Fruit fly (Drosophila melanogaster): ENCODE results near the gene CG4896.

CG4896 gene

DNA sequence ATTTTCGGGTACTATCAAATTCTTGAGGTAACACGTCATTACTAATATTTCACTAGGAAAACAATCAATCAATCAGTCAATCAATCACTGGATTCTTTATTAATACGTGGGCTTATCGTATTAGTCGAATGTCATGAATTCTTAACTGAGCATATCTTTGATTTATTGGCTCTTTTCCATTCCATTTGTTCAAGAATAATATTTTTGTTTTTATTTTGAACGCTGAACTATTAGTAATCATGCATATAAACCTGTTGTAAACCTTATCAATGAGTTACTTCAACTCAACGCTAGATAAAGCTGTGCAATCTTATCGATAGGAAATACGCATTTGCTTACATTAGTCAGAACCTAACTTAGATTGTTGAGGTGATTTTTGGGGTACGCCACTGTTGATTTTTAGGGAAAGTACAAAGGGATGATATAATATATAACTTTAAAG, 23.9 kb downstream of the CG4896 start:
- no peak for TF ChIP-seq CG17801 (GFP tag; optimal IDR thresholded peaks at IDR 0.05; ENCODE audit: partially characterized antibody)

DNA sequence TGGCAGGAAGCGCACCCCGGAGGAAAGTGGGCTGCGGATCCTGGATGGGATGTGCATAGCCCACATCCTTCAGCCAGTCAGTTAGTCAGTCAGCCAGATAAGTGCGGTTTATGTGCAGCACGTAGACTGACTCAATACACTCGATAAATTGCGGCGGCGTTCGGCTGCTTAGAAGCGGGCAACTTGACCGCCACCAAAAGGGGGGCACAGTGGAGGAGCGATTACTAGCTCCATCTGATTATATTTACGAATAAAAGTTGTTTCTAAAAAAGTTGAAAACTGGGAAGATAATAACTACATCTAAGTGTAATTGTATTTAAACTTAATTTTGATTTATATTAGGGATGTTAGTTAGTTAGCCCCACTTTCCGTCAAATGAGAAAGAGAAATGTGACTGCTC, 25.0 kb downstream of the CG4896 start:
- no peak for TF ChIP-seq CG17801 (GFP tag; optimal IDR thresholded peaks at IDR 0.05; ENCODE audit: partially characterized antibody)

DNA sequence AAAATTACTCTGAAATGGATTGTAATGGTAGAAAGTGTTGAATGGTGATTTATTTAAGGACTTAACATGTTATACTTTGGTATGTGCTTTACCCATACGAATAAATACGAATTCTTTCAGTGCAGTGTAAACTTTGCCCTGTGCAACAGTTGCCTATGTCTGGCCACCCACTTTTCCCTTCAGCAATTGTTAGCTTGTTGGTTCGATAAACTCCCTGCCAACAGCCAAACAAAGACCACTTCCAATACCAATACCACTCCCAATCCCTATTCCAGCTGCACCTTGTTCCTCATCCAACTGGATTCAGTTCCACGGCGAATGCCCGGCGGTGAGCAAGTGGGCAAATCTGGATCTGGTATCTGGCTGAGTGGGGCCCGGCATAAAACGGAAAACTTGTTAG, 26.4 kb downstream of the CG4896 start, which contains the start of gene CG14342:
Gene CG14342, plus strand, starts transcription at position 301 of the 400 bp plus-strand sequence.
- TF ChIP-seq CG17801 (GFP tag; optimal IDR thresholded peaks at IDR 0.05; ENCODE audit: partially characterized antibody) = no peak

DNA sequence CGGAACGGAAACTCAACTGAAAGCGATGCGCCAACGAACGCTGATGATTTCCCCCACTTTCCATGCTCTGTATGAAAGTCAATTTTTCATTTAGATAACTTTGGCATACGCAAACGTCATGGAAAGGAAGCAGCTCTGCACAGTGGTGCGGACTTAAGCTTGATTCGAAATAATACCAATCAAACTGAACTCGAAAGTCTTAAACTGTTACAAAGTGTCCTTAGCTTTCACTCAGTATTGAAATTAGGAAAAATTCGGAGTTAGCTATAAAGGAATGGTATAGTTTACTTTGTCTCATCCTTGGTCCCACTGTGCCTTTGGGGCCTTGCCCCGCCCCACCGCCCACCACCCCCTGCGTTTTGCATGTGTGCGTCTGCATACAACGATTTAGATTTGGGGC, 29.9 kb downstream of the CG4896 start:
- TF ChIP-seq CG17801 (GFP tag; optimal IDR thresholded peaks at IDR 0.05; ENCODE audit: partially characterized antibody) = no peak

DNA sequence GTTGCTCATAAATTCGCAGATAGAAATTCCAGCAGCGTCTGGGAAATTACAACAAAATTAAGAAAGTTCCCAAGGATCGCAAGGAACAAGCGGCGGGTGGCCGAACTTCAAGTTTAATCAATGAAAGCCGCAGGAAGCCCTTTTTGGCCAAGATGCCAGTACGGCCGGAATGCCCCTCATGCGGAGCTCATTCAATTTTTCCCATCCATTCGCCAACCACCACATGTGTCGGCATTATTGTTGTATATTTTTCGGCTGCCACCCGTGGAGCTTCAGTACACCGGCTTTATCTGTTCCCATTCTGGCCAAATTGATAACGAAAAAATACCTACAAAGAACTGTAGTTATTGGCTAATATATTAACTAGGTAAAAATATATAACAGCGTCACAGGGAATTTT, 34.0 kb downstream of the CG4896 start:
- no peak for TF ChIP-seq CG17801 (GFP tag; optimal IDR thresholded peaks at IDR 0.05; ENCODE audit: partially characterized antibody)

DNA sequence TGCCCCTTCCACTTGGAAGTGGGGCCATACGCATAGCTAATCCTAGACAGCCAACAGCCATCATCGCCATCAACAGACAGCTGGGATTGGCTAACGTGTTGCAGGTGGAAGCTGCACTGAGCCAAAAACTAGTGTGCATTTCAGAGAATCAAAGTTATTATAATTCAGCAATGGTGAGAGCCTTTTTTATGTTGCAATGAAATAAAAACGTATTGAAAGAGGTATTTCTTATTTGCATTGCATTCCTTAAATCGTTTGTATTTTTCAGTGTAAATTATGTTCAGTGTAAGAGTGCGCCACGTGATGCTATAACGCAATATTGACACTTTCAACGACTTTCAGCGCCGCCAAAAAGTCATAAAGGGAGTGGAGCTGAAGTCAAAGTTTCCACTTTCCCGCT, 36.1 kb downstream of the CG4896 start:
- no peak for TF ChIP-seq CG17801 (GFP tag; optimal IDR thresholded peaks at IDR 0.05; ENCODE audit: partially characterized antibody)

DNA sequence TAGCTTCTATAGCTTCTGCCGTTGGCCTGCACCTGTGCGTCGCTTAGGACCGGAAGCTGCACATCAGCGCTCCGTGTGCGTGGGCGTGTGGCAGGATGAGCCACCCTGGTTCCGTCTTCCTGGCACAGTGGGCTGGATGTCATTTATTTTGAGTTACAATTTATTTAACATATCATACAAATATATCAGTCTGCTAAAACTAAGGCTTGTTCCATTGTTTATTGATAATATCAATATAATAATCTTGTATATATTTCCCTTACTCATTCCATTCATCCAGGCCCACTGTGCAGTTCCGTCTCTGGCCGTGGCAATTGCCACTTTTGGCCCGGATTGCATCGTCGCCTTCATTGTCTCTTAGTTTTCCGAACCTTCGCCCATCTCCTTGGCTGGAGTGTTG, 37.0 kb downstream of the CG4896 start:
- no peak for TF ChIP-seq CG17801 (GFP tag; optimal IDR thresholded peaks at IDR 0.05; ENCODE audit: partially characterized antibody)

DNA sequence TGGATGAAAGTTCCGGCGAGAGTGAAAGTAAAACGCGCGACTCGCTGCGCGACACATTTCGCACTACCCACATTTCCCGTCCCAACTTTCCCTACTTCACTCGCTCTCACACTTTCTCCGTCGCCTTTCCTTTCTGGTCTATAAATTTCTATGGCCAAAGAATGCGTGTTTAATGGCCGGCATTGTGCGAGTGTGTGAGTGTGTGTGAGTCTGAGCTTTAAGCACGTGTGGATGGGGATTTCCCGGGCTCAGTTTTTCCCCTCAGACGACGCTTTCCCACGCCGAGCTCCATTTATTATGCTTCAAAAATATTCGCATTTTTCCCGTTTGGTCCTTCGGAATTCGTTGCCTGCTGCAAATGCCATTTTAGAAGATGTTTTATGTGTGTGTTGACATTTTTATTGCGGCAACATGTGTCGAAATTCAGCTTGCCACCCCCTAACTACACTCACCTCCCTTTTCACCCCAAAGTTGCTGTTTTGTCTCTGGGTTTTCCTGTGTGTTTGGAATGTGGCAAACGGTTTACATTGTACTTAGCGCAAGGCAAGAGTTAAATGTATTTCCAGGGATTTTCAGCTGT, 39.6 kb downstream of the CG4896 start:
- TF ChIP-seq CG17801 (GFP tag; optimal IDR thresholded peaks at IDR 0.05; ENCODE audit: partially characterized antibody) = no peak

DNA sequence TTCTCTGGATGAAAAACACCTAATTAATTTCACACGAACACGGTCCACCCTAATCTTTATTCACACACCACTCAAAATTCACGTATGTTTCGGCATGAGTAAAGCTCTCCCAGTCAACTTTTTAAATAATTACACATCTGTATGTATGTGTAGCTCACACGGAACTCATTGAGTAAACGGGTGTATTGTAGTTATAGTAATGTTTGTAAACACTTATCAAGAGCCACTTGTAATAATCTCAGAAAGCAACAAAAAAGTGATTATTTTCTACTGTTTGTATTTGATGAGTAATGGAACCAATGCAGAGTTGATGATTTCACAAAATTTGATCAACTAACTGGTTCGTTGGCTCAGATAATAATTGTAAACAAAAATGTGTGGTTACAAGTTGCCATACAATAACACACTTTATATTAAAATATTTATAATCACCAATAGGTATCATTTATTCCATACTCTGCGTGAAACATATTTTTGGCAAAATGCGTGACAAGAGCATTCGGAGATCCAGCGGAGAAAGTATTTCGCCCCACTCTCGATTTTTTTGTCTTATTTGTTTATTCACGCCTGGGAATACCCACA, 40.5 kb downstream of the CG4896 start:
- TF ChIP-seq CG17801 (GFP tag; optimal IDR thresholded peaks at IDR 0.05; ENCODE audit: partially characterized antibody) = no peak

DNA sequence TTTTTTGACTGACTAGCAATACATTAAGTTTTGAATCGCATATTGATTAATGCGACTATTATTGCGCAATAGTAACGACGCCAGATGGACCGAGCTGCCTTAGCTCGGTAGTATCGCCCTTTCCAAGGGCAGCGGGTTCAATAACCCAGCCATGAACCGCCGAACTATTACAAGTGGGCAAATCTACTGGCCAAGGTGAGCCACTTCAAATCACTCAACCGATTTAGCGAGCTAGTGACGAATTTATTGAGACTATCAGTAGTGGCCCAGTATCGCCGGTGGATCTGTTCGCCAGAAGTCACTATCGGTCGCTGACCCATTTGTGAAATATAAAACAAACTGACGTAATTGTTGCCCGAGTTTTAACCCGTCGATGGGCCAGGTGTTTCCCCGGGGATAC, 41.0 kb downstream of the CG4896 start:
- no peak for TF ChIP-seq CG17801 (GFP tag; optimal IDR thresholded peaks at IDR 0.05; ENCODE audit: partially characterized antibody)

DNA sequence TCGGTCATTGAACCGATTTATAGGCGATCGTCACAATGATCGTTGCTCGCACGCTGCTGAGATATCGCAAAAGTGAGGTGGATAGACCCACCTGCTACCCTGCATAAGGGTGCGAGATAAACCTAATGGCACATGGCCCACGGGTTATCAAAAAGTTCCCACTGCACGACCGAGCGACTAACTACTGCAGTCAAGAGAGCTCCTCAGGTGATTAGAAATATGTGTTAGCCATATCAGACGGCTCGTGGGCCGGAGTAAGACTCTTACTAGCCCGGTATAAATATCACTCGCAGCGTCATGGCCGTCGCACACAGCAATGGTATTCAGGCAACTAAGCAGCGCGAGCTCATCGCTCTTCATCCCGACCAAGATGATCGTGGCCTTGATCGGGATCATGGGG, 41.5 kb downstream of the CG4896 start, which contains the start of gene CG42329:
Gene CG42329, plus strand, starts transcription at position 301 of the 400 bp plus-strand sequence.
- no peak for TF ChIP-seq CG17801 (GFP tag; optimal IDR thresholded peaks at IDR 0.05; ENCODE audit: partially characterized antibody)

DNA sequence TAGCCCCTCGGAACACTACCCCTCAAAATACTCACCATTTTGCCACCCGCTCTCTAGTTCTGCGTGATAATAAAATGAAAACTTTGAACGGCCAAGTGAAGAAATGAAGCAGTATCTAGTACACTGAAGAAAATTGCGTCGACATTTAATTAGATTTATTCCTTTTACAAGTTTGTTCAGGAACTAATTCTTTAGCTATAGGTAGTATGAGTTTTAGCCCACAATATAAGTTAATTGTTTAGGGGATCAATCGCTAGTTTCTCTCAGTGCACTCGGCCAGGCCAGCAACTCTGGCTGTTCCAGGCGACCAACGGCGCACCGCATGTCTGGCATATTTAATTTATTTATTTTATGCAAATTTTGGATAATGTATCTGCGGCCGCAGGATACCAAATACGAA, 53.2 kb downstream of the CG4896 start:
- TF ChIP-seq CG17801 (GFP tag; optimal IDR thresholded peaks at IDR 0.05; ENCODE audit: partially characterized antibody) = no peak

All from ovary, adult (tissue).